Fruit fly (Drosophila melanogaster): ENCODE results near the gene nbs.

The nbs gene

DNA sequence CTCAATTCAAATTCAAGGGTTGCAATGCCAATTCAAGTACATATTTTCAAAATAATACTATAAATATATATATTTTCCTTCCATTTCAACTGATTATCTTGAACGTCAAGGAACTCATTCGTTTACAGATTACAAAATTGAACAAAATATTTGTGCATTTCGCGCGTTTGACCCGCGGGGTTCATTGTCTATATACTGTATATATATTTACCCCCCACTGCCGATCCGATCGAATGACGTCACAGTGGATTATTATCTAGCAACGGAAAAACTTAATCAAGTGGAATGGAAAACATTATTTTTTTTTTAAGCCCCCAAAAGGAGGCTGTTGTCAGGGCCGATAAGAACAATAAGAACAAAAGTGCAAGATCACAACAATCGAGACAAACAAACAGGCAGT is 35.5 kb downstream of the nbs start:
- no peak for TF ChIP-seq noc (tag; optimal IDR thresholded peaks at IDR 0.05)

DNA sequence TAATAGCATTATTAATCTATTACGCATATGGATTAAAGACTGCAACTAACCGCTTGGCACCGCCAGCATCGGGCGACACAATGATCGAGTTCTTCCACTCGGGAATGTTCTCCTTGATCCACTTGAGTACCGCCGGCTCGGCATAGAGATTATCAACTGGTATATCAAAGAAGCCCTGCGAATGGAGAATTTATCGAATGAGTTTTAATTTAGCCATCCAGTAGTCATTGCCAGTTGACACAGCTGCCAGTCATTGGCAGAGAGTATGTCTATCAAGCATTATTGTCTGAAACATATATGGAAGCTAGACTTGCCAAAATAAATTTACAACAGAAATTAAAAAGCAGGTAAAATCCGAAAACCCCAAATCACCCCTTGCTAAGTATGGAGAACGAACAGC is 38.1 kb downstream of the nbs start, which contains the start of gene CG16719:
CG16719 (plus strand) TSS at position 301 of the 400 bp plus-strand sequence.
- no peak for TF ChIP-seq noc (tag; optimal IDR thresholded peaks at IDR 0.05)

DNA sequence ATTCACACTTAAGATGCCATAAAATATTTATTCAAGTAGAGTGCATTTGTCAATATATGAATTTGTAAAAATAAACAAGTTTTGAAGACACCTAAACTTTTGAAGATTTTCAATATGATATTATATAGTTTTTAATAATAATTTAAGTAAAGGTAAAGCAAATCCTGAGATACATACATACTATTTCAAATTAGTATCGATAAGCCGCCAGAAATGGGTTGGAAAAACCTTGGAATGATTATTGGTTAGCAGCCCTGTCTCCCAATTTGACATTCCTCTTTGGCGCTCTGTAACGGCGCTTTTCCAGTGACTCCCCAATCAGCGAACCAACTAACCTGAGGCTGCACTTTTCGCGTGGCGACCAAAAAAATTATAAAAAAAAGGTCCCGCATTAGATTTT is 42.0 kb downstream of the nbs start, which contains the start of gene alphaTub67C:
alphaTub67C (plus strand) TSS at position 301 of the 400 bp plus-strand sequence.
- no peak for TF ChIP-seq noc (tag; optimal IDR thresholded peaks at IDR 0.05)

DNA sequence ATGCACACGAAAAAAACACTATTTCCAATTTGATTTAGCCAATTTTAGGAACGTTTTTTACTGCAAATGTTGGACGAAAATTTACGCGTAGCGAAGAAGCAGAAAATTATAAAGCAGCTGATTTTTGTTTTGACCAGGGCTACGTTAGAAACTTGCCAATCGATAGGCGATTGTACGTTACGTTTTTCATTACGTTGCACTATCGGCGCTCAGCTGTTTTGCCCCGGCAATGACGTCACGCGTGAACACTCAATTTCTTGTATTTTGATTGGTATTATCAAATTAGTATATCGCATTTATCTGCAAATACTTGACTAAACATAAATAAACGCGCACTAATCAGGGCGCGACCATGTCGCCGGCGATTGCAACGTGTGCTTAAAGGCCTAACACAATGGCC is 44.0 kb downstream of the nbs start, which contains the start of the genes fry and CG16717:
fry (minus strand) TSS at position 110 of the 400 bp plus-strand sequence.
CG16717 (plus strand) TSS at position 208 of the 400 bp plus-strand sequence.
- no peak for TF ChIP-seq noc (tag; optimal IDR thresholded peaks at IDR 0.05)

DNA sequence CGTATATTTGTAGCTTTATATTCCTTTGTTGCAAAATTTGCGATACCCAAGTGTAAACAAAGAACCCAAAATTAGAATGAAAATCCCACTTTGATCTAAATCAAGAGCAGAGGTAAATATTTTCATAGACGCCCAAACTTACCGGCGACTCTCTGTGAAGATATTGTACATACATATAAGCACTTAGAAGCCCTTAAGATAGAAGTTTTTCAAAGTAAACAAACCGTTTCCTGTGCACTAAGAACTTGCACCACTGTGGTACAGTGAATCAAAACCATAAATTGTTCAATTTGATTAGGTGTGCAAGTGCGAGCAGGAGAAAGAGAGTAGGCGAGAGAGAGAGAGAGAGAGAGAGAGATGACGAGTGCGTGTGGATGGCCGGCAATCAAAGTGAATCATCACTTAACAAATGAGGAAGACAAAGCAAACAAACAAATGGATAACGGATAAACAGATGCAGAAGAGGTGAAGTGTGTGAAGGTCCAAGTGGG is 44.9 kb downstream of the nbs start:
- TF ChIP-seq noc (tag; optimal IDR thresholded peaks at IDR 0.05) = no peak

DNA sequence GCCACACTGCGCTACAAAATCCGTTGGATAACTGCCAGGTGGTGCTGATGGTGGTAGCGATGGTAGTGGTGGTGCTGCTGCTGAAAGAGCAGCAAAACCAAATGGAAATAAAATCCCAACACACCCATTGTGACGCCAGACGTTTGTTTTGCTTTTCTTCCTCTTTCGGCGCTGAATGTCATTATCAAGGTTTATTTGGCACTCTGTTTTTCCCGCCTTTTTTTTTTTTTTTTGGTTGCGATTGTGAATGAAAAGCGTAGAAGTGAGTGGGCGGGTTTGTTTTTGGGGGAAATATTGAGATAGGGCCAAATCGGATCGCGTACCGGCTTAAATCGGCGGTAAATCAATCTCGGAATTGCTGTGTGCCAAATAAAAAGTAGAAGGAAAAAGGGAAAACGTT is 45.7 kb downstream of the nbs start:
- TF ChIP-seq noc (tag; optimal IDR thresholded peaks at IDR 0.05) = no peak

DNA sequence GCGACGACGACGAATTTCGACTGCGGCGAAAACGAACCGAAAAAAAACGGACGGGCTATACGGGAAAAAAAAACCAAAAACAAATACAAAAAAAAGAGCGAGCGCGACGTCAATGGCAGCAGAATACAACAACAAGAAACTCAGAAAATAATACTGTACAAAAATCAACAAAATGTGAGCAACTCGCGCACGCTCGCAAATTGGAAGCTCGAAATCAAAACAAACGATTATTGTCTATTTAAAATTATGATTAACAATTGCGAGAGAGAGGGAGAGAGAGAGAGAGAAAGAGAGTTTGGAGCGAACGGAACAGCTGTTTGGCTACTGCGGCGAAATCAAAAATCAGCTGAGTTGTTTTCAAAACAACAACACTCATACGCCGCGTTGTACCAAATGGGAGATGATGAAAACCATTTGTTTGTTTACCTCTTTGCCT is 47.4 kb downstream of the nbs start:
- TF ChIP-seq noc (tag; optimal IDR thresholded peaks at IDR 0.05) = peak; percentile 31

DNA sequence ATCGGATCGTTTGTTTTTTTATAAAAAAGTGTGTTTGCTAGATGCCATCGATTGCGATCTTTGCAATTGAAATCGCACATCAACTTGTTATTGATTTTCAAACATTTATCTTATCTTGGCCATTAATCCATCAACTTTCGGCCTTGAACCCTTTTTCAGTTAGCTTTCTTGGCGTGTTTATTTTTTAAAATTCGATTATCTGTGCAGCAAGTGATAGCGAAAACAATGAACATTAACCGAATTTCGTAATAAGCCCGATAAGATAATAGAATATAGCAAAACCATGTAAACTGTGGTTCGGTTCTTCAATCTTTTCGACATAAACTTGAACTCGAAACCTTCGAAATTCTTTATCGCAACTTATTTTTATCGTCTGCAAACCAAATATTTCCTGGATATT is 48.7 kb downstream of the nbs start:
- no peak for TF ChIP-seq noc (tag; optimal IDR thresholded peaks at IDR 0.05)

DNA sequence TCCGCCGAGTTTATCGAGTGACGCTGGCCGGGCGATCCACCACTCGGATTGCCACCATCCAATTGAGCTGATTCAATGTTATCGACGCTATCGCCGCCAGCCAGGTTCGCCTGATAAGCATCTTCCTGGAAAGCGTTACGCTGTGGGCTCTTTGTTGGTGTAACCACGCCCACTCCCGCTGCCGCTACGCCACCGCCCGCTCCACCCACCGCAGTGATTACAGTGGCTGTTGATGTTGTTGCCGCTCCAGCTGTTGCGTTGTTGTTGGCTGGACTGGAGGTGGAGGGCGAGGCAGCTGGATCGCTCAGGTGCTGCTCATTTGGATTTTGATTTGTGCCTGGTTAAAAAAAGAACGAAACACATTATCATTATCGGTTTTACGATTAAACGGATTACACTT is 51.6 kb downstream of the nbs start:
- TF ChIP-seq noc (tag; optimal IDR thresholded peaks at IDR 0.05) = no peak

Data from whole organism, larva.